Fruit fly (Drosophila melanogaster): ENCODE measurements around the gene CG14969.

DNA sequence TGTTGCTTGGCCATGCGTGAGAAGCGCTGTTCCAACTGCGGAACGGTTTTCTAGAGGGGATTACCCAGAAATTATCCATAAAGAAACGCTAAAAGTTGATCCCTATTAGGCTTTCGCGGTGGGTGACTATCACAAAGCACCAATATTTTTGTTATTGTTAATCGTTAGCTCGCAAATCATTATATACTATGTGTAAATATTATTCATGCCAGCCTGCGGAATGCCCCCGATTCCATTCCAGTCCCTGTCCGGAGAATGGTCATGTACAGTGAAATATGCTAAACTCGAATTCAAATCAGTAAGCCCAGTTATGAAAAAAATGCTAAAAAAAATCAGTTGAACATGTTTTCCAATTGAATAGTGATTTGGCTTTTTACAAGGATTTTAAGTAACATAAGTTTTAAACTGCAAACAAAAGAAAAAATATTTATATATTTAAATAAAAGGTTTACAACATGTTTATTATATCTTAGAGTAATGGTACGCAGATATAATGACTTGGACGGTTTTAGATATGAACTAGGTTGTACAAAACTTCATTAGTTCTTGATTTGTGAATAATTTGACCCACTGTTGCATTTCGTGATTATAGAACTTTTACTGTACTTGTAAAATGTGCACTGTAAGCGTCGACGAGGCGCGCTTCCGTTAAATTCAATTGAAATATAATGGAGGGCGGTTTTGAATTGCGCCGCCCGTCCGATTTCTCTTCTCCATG lies 42.6 kb upstream of the CG14969 start:
- TF ChIP-seq pan (optimal IDR thresholded peaks at IDR 0.05): no peak
- no peak for TF ChIP-seq CG8478 (optimal IDR thresholded peaks at IDR 0.05)
- TF ChIP-seq EcR (GFP tag; optimal IDR thresholded peaks at IDR 0.05): no peak
